Worm (Caenorhabditis elegans) whole organism, mixed stage, embryonic: ENCODE results near the gene C45G9.9.

Experiments used
- elt-3 ChIP-seq: fragments of 150-350 bp; optimal IDR thresholded peaks from 2 replicates; lab custom pipeline; 2014; ENCODE audit warnings: missing biosample characterization, missing genetic modification characterization
- lin-13 ChIP-seq: fragments of 150-350 bp; optimal IDR thresholded peaks from 2 replicates; lab custom pipeline; 2014; ENCODE audit warnings: missing biosample characterization, missing genetic modification characterization
- lsy-2 ChIP-seq: fragments of 150-350 bp; optimal IDR thresholded peaks from 2 replicates; lab custom pipeline; 2014; ENCODE audit warnings: missing biosample characterization, missing genetic modification characterization
- mep-1 ChIP-seq: fragments of 150-350 bp; optimal IDR thresholded peaks from 2 replicates; lab custom pipeline; 2017; ENCODE audit warnings: missing biosample characterization, missing genetic modification reagents, missing genetic modification characterization, inconsistent platforms
- mls-2 ChIP-seq: sonication (generic microtip); optimal IDR thresholded peaks from 2 replicates; lab custom pipeline; 2016; ENCODE audit warnings: mild to moderate bottlenecking, missing genetic modification characterization, moderate library complexity, missing compliant biosample characterization
- nhr-237 ChIP-seq: fragments of 150-350 bp; optimal IDR thresholded peaks from 2 replicates; lab custom pipeline; 2014; ENCODE audit warnings: missing biosample characterization, missing genetic modification characterization
- nhr-28 ChIP-seq: fragments of 150-350 bp; optimal IDR thresholded peaks from 2 replicates; lab custom pipeline; 2014; ENCODE audit warnings: missing biosample characterization, missing genetic modification characterization
- unc-39 ChIP-seq: fragments of 150-350 bp; optimal IDR thresholded peaks from 2 replicates; lab custom pipeline; 2014; ENCODE audit warnings: missing biosample characterization, missing genetic modification characterization
- unc-62 ChIP-seq: fragments of 150-350 bp; optimal IDR thresholded peaks from 2 replicates; lab custom pipeline; 2014; ENCODE audit warnings: missing biosample characterization, missing genetic modification reagents, missing genetic modification characterization
- ztf-11 ChIP-seq: fragments of 150-350 bp; optimal IDR thresholded peaks from 2 replicates; lab custom pipeline; 2014; ENCODE audit warnings: missing biosample characterization, missing genetic modification characterization

ce11 chrIII:5010723-5011122, 44.9 kb downstream of the C45G9.9 start:
- TF ChIP-seq unc-62 (no peak), ztf-11 (tag; lab: Kevin White, UChicago) (no peak), unc-39 (tag; lab: Kevin White, UChicago) (no peak), lin-13 (tag; lab: Kevin White, UChicago) (no peak), mep-1 (tag; lab: Kevin White, UChicago) (no peak), elt-3 (tag; lab: Kevin White, UChicago) (no peak), lsy-2 (no peak), mls-2 (no peak), nhr-28 (tag; lab: Kevin White, UChicago) (no peak), nhr-237 (tag; lab: Kevin White, UChicago) (no peak)
